Fruit fly (Drosophila melanogaster) whole organism, embryonic: Measurements from ENCODE around the gene Hydr2.
A peak's percentile ranks its signal among the peaks of the same experiment; 100 is the strongest.

Source experiments
- Abd-B ChIP-seq: fragments of 200-800 bp; sonication (Bioruptor generic); optimal IDR thresholded peaks from 2 replicates; lab custom pipeline; 2018; ENCODE audit warnings: missing biosample characterization, mild to moderate bottlenecking, missing genetic modification characterization, moderate library complexity
- Atf-2 ChIP-seq: fragments of 200-800 bp; sonication (Bioruptor generic); optimal IDR thresholded peaks from 2 replicates; lab custom pipeline; 2016; ENCODE audit warnings: missing biosample characterization, missing genetic modification characterization
- Atf6 ChIP-seq: fragments of 200-800 bp; sonication (Bioruptor generic); IDR thresholded peaks from 2 replicates; pipeline ENCODE4 v1.3.6; 2022; ENCODE audit warnings: missing biosample characterization, missing genetic modification characterization
- B-H1 ChIP-seq: fragments of 200-800 bp; sonication (Bioruptor generic); IDR thresholded peaks from 3 replicates; pipeline ENCODE4 v1.3.6; 2022; ENCODE audit warnings: missing biosample characterization, missing genetic modification characterization
- Bteb2 ChIP-seq: fragments of 200-800 bp; sonication (Bioruptor generic); optimal IDR thresholded peaks from 2 replicates; lab custom pipeline; 2016; ENCODE audit warnings: missing biosample characterization, missing genetic modification characterization
- C15 ChIP-seq: fragments of 200-800 bp; sonication (Bioruptor generic); IDR thresholded peaks from 3 replicates; pipeline ENCODE4 v1.3.6; 2022; ENCODE audit warnings: missing biosample characterization, missing genetic modification characterization
- CG10209 ChIP-seq: fragments of 200-800 bp; sonication (Bioruptor generic); optimal IDR thresholded peaks from 3 replicates; lab custom pipeline; 2017; ENCODE audit warnings: missing biosample characterization, mild to moderate bottlenecking, missing genetic modification characterization, missing genetic modification reagents
- CG10565 ChIP-seq: fragments of 200-800 bp; sonication (Bioruptor generic); optimal IDR thresholded peaks from 3 replicates; lab custom pipeline; 2016; ENCODE audit warnings: missing biosample characterization, mild to moderate bottlenecking, missing genetic modification characterization
- CG11247 ChIP-seq: fragments of 200-800 bp; sonication (Bioruptor generic); IDR thresholded peaks from 2 replicates; pipeline ENCODE4 v1.3.6; 2022; ENCODE audit warnings: missing biosample characterization, missing genetic modification characterization
- CG12744 ChIP-seq: fragments of 200-800 bp; sonication (Bioruptor generic); optimal IDR thresholded peaks from 2 replicates; lab custom pipeline; 2016; ENCODE audit warnings: missing biosample characterization, missing genetic modification characterization
- CG14441 ChIP-seq: fragments of 200-800 bp; sonication (Bioruptor generic); IDR thresholded peaks from 2 replicates; pipeline ENCODE4 v1.3.6; 2022; ENCODE audit warnings: missing biosample characterization, missing genetic modification characterization
- CG14965 ChIP-seq: fragments of 200-800 bp; sonication (Bioruptor generic); optimal IDR thresholded peaks from 2 replicates; lab custom pipeline; 2016; ENCODE audit warnings: missing biosample characterization, missing genetic modification characterization, borderline replicate concordance
- CG17186 ChIP-seq: fragments of 200-800 bp; sonication (Bioruptor generic); optimal IDR thresholded peaks from 3 replicates; lab custom pipeline; 2017; ENCODE audit warnings: missing biosample characterization, missing genetic modification reagents, missing genetic modification characterization
- CG17359 ChIP-seq: fragments of 200-800 bp; sonication (Bioruptor generic); optimal IDR thresholded peaks from 3 replicates; lab custom pipeline; 2018; ENCODE audit warnings: missing biosample characterization, mild to moderate bottlenecking, missing genetic modification characterization, moderate library complexity
- CG1832 ChIP-seq: fragments of 200-800 bp; sonication (Bioruptor generic); optimal IDR thresholded peaks from 2 replicates; lab custom pipeline; 2017; ENCODE audit warnings: missing biosample characterization, mild to moderate bottlenecking, missing genetic modification characterization, inconsistent platforms
- CG18619 ChIP-seq: fragments of 200-800 bp; sonication (Bioruptor generic); optimal IDR thresholded peaks from 3 replicates; lab custom pipeline; 2017; ENCODE audit warnings: missing biosample characterization, mild to moderate bottlenecking, missing genetic modification characterization
- CG2120 ChIP-seq: fragments of 200-800 bp; sonication (Bioruptor generic); optimal IDR thresholded peaks from 3 replicates; lab custom pipeline; 2016; ENCODE audit warnings: missing biosample characterization, missing genetic modification characterization
- CG2678 ChIP-seq: fragments of 200-800 bp; sonication (Bioruptor generic); optimal IDR thresholded peaks from 3 replicates; lab custom pipeline; 2019; ENCODE audit warnings: missing biosample characterization, mild to moderate bottlenecking, missing genetic modification characterization, moderate library complexity
- CG31224 ChIP-seq: fragments of 200-800 bp; sonication (Bioruptor generic); IDR thresholded peaks from 2 replicates; pipeline ENCODE4 v1.3.6; 2022; ENCODE audit warnings: missing biosample characterization, missing genetic modification characterization
- CG3281 ChIP-seq: fragments of 200-800 bp; sonication (Bioruptor generic); optimal IDR thresholded peaks from 3 replicates; lab custom pipeline; 2017; ENCODE audit warnings: missing biosample characterization, mild to moderate bottlenecking, missing genetic modification characterization
- CG4617 ChIP-seq: fragments of 200-800 bp; sonication (Bioruptor generic); optimal IDR thresholded peaks from 3 replicates; lab custom pipeline; 2016; ENCODE audit warnings: missing biosample characterization, missing genetic modification characterization, borderline replicate concordance
- CG4730 ChIP-seq: fragments of 200-800 bp; sonication (Bioruptor generic); IDR thresholded peaks from 2 replicates; pipeline ENCODE4 v1.3.6; 2022; ENCODE audit warnings: missing biosample characterization, missing genetic modification characterization
- CTCF ChIP-seq: fragments of 200-800 bp; sonication (Bioruptor generic); optimal IDR thresholded peaks from 2 replicates; lab custom pipeline; 2017; ENCODE audit warnings: missing biosample characterization, mild to moderate bottlenecking, missing genetic modification characterization, moderate library complexity
- Dfd ChIP-seq, 2 experiments: fragments of >200 bp; optimal IDR thresholded peaks; 2 replicates each; lab custom pipeline; 2017; ENCODE audit warnings: missing biosample characterization in 2 of 2, missing genetic modification characterization in 2 of 2
- Doc2 ChIP-seq: fragments of 200-800 bp; sonication (Bioruptor generic); IDR thresholded peaks from 2 replicates; pipeline ENCODE4 v1.3.6; 2022; ENCODE audit warnings: missing biosample characterization, missing genetic modification characterization
- ERR ChIP-seq: fragments of 200-800 bp; sonication (Bioruptor generic); optimal IDR thresholded peaks from 2 replicates; lab custom pipeline; 2016; ENCODE audit warnings: missing biosample characterization, missing genetic modification characterization
- Ets97D ChIP-seq: fragments of 200-800 bp; sonication (Bioruptor generic); optimal IDR thresholded peaks from 3 replicates; lab custom pipeline; 2016; ENCODE audit warnings: missing biosample characterization, missing genetic modification characterization
- HHEX ChIP-seq: fragments of 200-800 bp; sonication (Bioruptor generic); optimal IDR thresholded peaks from 3 replicates; lab custom pipeline; 2017; ENCODE audit warnings: missing biosample characterization, mild to moderate bottlenecking, missing genetic modification characterization, missing genetic modification reagents
- Jarid2 ChIP-seq: fragments of 200-800 bp; sonication (Bioruptor generic); optimal IDR thresholded peaks from 3 replicates; lab custom pipeline; 2017; ENCODE audit warnings: mild to moderate bottlenecking, missing biosample characterization, missing genetic modification reagents, missing genetic modification characterization
- Meics ChIP-seq: fragments of 200-800 bp; sonication (Bioruptor generic); optimal IDR thresholded peaks from 2 replicates; lab custom pipeline; 2017; ENCODE audit warnings: missing biosample characterization, mild to moderate bottlenecking, missing genetic modification characterization
- Pdp1 ChIP-seq, 2 experiments: fragments of 200-800 bp; sonication (Bioruptor generic); optimal IDR thresholded peaks; 3 replicates each; lab custom pipeline; 2016; ENCODE audit warnings: missing biosample characterization in 2 of 2, missing genetic modification characterization in 2 of 2, mild to moderate bottlenecking in 1 of 2, moderate library complexity in 1 of 2
- Rx ChIP-seq: fragments of 200-800 bp; sonication (Bioruptor generic); IDR thresholded peaks from 2 replicates; pipeline ENCODE4 v1.3.6; 2022; ENCODE audit warnings: missing biosample characterization, missing genetic modification characterization
- YL-1 ChIP-seq: fragments of 200-800 bp; sonication (Bioruptor generic); optimal IDR thresholded peaks from 3 replicates; lab custom pipeline; 2017; ENCODE audit warnings: missing biosample characterization, mild to moderate bottlenecking, missing genetic modification characterization
- ap ChIP-seq: fragments of 200-800 bp; sonication (Bioruptor generic); IDR thresholded peaks from 2 replicates; pipeline ENCODE4 v1.3.6; 2022; ENCODE audit warnings: missing biosample characterization, missing genetic modification characterization
- ase ChIP-seq: fragments of 200-800 bp; sonication (Bioruptor generic); IDR thresholded peaks from 3 replicates; pipeline ENCODE4 v1.3.6; 2022; ENCODE audit warnings: missing biosample characterization, missing genetic modification characterization
- chn ChIP-seq: fragments of 200-800 bp; sonication (Bioruptor generic); optimal IDR thresholded peaks from 2 replicates; lab custom pipeline; 2016; ENCODE audit warnings: missing biosample characterization, missing genetic modification characterization
- croc ChIP-seq: fragments of 200-800 bp; sonication (Bioruptor generic); conservative IDR thresholded peaks from 3 replicates; pipeline ENCODE4 v1.3.6; 2022; ENCODE audit warnings: missing biosample characterization, missing genetic modification characterization
- disco-r ChIP-seq: fragments of 200-800 bp; sonication (Bioruptor generic); optimal IDR thresholded peaks from 2 replicates; lab custom pipeline; 2016; ENCODE audit warnings: missing biosample characterization, missing genetic modification characterization
- jing ChIP-seq: fragments of 200-800 bp; sonication (Bioruptor generic); optimal IDR thresholded peaks from 2 replicates; lab custom pipeline; 2018; ENCODE audit warnings: missing biosample characterization, mild to moderate bottlenecking, missing genetic modification characterization
- kah ChIP-seq: fragments of 200-800 bp; sonication (Bioruptor generic); optimal IDR thresholded peaks from 2 replicates; lab custom pipeline; 2018; ENCODE audit warnings: missing biosample characterization, mild to moderate bottlenecking, missing genetic modification characterization
- lab ChIP-seq: fragments of 200-800 bp; sonication (Bioruptor generic); optimal IDR thresholded peaks from 3 replicates; lab custom pipeline; 2017; ENCODE audit warnings: missing biosample characterization, missing genetic modification characterization, mild to moderate bottlenecking, moderate library complexity, missing genetic modification reagents
- lilli ChIP-seq: fragments of 200-800 bp; sonication (Bioruptor generic); optimal IDR thresholded peaks from 3 replicates; lab custom pipeline; 2016; ENCODE audit warnings: missing biosample characterization, missing genetic modification characterization
- maf-S ChIP-seq: fragments of 200-800 bp; sonication (Bioruptor generic); optimal IDR thresholded peaks from 2 replicates; lab custom pipeline; 2016; ENCODE audit warnings: missing biosample characterization, missing genetic modification characterization
- p53 ChIP-seq: fragments of 200-800 bp; sonication (Bioruptor generic); optimal IDR thresholded peaks from 2 replicates; lab custom pipeline; 2016; ENCODE audit warnings: missing biosample characterization, missing genetic modification characterization
- prd ChIP-seq, 3 experiments: fragments of >200 bp in 2 of 3; fragments of 200-800 bp in 1 of 3; sonication (Bioruptor generic) in 1 of 3; optimal IDR thresholded peaks in 2 of 3; IDR thresholded peaks in 1 of 3; 2 replicates in 2 of 3; 3 replicates in 1 of 3; pipeline versions ENCODE4 v1.3.6 to Lab custom; 2017 to 2022; ENCODE audit warnings: missing biosample characterization in 1 of 3, missing genetic modification characterization in 1 of 3
- rib ChIP-seq: fragments of 200-800 bp; sonication (Bioruptor generic); IDR thresholded peaks from 2 replicates; pipeline ENCODE4 v1.3.6; 2022; ENCODE audit warnings: missing biosample characterization, missing genetic modification characterization
- ssp ChIP-seq: fragments of 200-800 bp; sonication (Bioruptor generic); IDR thresholded peaks from 2 replicates; pipeline ENCODE4 v1.3.6; 2022; ENCODE audit warnings: missing biosample characterization, missing genetic modification characterization
- tgo ChIP-seq: fragments of 200-800 bp; sonication (Bioruptor generic); IDR thresholded peaks from 3 replicates; pipeline ENCODE4 v1.3.6; 2022; ENCODE audit warnings: missing biosample characterization, missing genetic modification characterization
- tx ChIP-seq: fragments of 200-800 bp; sonication (Bioruptor generic); optimal IDR thresholded peaks from 2 replicates; lab custom pipeline; 2016; ENCODE audit warnings: missing biosample characterization, missing genetic modification characterization

Gene Hydr2

DNA sequence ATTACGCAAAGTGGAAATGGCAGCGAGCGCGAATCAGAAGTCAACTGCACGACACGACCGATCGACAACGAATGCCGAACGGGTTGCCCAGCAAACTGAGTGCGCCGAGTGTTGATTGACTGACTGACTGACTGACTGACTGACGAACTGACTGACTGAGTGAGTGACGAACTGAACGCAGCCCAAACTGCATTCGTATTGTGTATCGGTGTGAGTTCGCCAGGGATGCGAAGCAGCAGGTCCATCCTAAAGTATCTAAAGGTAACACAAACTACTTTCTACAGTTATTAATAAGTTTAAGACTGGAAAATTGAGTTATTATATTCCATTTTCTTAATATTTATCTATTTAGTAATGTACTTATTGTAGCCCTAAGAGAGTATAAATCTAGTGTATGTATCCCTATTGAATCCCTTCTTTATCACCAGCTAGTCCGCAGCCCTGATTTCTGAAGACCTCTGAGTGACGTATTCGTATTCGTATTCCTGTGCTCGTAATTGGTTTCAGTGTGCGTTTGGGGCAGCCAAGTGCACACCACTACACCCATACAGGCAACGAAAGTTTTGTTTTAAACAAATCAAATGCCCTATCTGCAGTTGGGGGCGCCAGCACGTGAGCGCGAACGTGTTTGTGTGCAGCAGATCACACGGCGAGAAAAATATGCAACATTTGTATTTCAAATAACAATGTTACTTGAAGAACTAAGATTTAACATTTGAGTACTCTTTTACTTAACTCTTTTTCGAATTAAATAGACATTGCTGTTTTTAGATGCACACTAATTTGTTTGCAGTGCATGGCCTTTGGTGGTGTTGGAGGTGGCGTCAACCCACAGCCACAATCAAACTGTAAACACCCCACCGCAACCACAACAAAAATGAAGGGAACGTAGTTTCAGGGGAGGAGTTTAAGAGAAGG lies 10.5 kb upstream of the Hydr2 start (continued):
- TF ChIP-seq B-H1, result peak; percentile 86
- peak; percentile 72 for TF ChIP-seq YL-1 (GFP tag; lab: Kevin White, UChicago)
- peak; percentile 93 for TF ChIP-seq CG4730 (GFP tag; lab: Robert Waterston, UW)
- TF ChIP-seq kah (GFP tag; lab: Kevin White, UChicago), result peak; percentile 89
- peak; percentile 86 for TF ChIP-seq p53 (GFP tag; lab: Kevin White, UChicago)
- peak; percentile 90 for TF ChIP-seq ssp
- TF ChIP-seq CG11247 (GFP tag; lab: Robert Waterston, UW), result peak; percentile 90
- TF ChIP-seq Dfd (GFP tag; optimal IDR thresholded peaks at IDR 0.05; lab: Kevin White, UChicago), result no peak
- peak; percentile 93 for TF ChIP-seq CG2678 (tag; lab: Kevin White, UChicago)
- TF ChIP-seq Pdp1 (GFP tag; optimal IDR thresholded peaks at IDR 0.05; lab: Kevin White, UChicago), result peak; percentile 89 to 91
- TF ChIP-seq CG2120 (GFP tag; lab: Kevin White, UChicago), result peak; percentile 73
- peak; percentile 85 for TF ChIP-seq CG4617 (GFP tag; lab: Kevin White, UChicago)
- TF ChIP-seq Bteb2 (GFP tag; lab: Kevin White, UChicago), result peak; percentile 80
- TF ChIP-seq lilli (GFP tag; lab: Kevin White, UChicago), result peak; percentile 89
- TF ChIP-seq maf-S (GFP tag; lab: Kevin White, UChicago), result peak; percentile 94
- TF ChIP-seq HHEX (GFP tag; lab: Kevin White, UChicago), result peak; percentile 89
- TF ChIP-seq tgo, result peak; percentile 94
- TF ChIP-seq CG14441 (GFP tag; lab: Robert Waterston, UW), result peak; percentile 91
- peak; percentile 82 for TF ChIP-seq CG17186
- peak; percentile 92 for TF ChIP-seq CG10209 (GFP tag; lab: Kevin White, UChicago)
- peak; percentile 97 for TF ChIP-seq CG17359 (tag; lab: Kevin White, UChicago)
- peak; percentile 63 for TF ChIP-seq CG12744 (GFP tag; lab: Kevin White, UChicago)
- TF ChIP-seq CG31224 (GFP tag; lab: Robert Waterston, UW), result peak; percentile 50; the same call in 1 of the 2 replicates
- peak; percentile 87 for TF ChIP-seq CG14965 (GFP tag; lab: Kevin White, UChicago)
- TF ChIP-seq Rx, result peak; percentile 93
- peak; percentile 91 for TF ChIP-seq ap
- peak; percentile 83 for TF ChIP-seq Ets97D (GFP tag; lab: Kevin White, UChicago)
- TF ChIP-seq CTCF (GFP tag; lab: Kevin White, UChicago), result peak; percentile 59
- TF ChIP-seq Meics, result peak; percentile 72
- TF ChIP-seq prd (optimal IDR thresholded peaks at IDR 0.05; lab: Kevin White, UChicago), result no peak
- TF ChIP-seq prd (GFP tag; IDR thresholded peaks at IDR 0.05; lab: Robert Waterston, UW), result peak; percentile 95
- no peak for TF ChIP-seq CG1832 (GFP tag; lab: Kevin White, UChicago)
- peak; percentile 92 for TF ChIP-seq lab
- peak; percentile 91 for TF ChIP-seq disco-r
- TF ChIP-seq CG18619 (GFP tag; lab: Kevin White, UChicago), result peak; percentile 82
- TF ChIP-seq croc (GFP tag; lab: Robert Waterston, UW), result peak; percentile 95
- TF ChIP-seq jing (GFP tag; lab: Kevin White, UChicago), result peak; percentile 95
- TF ChIP-seq chn (GFP tag; lab: Kevin White, UChicago), result peak; percentile 96
- peak; percentile 65; the same call in 1 of the 3 replicates for TF ChIP-seq C15
- peak; percentile 71 for TF ChIP-seq CG3281 (GFP tag; lab: Kevin White, UChicago)
- peak; percentile 95 for TF ChIP-seq Atf-2
- TF ChIP-seq Abd-B (GFP tag; lab: Kevin White, UChicago), result peak; percentile 91
- peak; percentile 87 for TF ChIP-seq ERR (GFP tag; lab: Kevin White, UChicago)
- peak; percentile 72 for TF ChIP-seq CG10565 (GFP tag; lab: Kevin White, UChicago)
- peak; percentile 37; the same call in 1 of the 2 replicates for TF ChIP-seq rib (GFP tag; lab: Robert Waterston, UW)
- TF ChIP-seq tx (GFP tag; lab: Kevin White, UChicago), result peak; percentile 95
- TF ChIP-seq Jarid2 (GFP tag; lab: Kevin White, UChicago), result peak; percentile 74
- peak; percentile 78; the same call in 1 of the 2 replicates for TF ChIP-seq Atf6 (GFP tag; lab: Robert Waterston, UW)
- TF ChIP-seq ase (GFP tag; lab: Robert Waterston, UW), result peak; percentile 93
- no peak for TF ChIP-seq Doc2 (GFP tag; lab: Robert Waterston, UW)
